Worm (Caenorhabditis elegans) whole organism, early embryonic: ENCODE results near the gene C04E7.5.

Experiments used
- B0310.2 ChIP-seq: sonication (generic microtip); optimal IDR thresholded peaks from 2 replicates; lab custom pipeline; 2016; ENCODE audit warnings: mild to moderate bottlenecking, missing genetic modification characterization, missing compliant biosample characterization
- aly-1 ChIP-seq: sonication (generic microtip); optimal IDR thresholded peaks from 2 replicates; lab custom pipeline; 2016; ENCODE audit warnings: missing genetic modification characterization, missing compliant biosample characterization
- ama-1 ChIP-seq: fragments of 150-350 bp; optimal IDR thresholded peaks from 2 replicates; lab custom pipeline; 2014
- ceh-13 ChIP-seq: fragments of 200-800 bp; sonication (Bioruptor generic); optimal IDR thresholded peaks from 2 replicates; lab custom pipeline; 2018; ENCODE audit warnings: mild to moderate bottlenecking, missing genetic modification characterization, missing compliant biosample characterization
- ceh-36 ChIP-seq: sonication (generic microtip); optimal IDR thresholded peaks from 2 replicates; lab custom pipeline; 2016; ENCODE audit warnings: missing genetic modification characterization, inconsistent platforms, missing compliant biosample characterization
- ets-7 ChIP-seq: sonication (generic microtip); optimal IDR thresholded peaks from 2 replicates; lab custom pipeline; 2016; ENCODE audit warnings: missing genotype, missing genetic modification characterization, missing compliant biosample characterization
- flt-1 ChIP-seq: fragments of 200-800 bp; sonication (Bioruptor generic); IDR thresholded peaks from 2 replicates; pipeline ENCODE4 v1.3.6; 2022; ENCODE audit warnings: missing genetic modification characterization, missing compliant biosample characterization
- hmbx-1 ChIP-seq: sonication (generic microtip); optimal IDR thresholded peaks from 2 replicates; lab custom pipeline; 2016; ENCODE audit warnings: mild to moderate bottlenecking, missing genetic modification characterization, missing compliant biosample characterization
- hmg-4 ChIP-seq: fragments of 200-800 bp; sonication (Bioruptor generic); optimal IDR thresholded peaks from 2 replicates; lab custom pipeline; 2018; ENCODE audit warnings: mild to moderate bottlenecking, missing genetic modification characterization, missing compliant biosample characterization
- hnd-1 ChIP-seq: sonication (generic microtip); optimal IDR thresholded peaks from 2 replicates; lab custom pipeline; 2016; ENCODE audit warnings: missing genetic modification characterization, missing compliant biosample characterization
- scrt-1 ChIP-seq: fragments of 200-800 bp; sonication (Bioruptor generic); IDR thresholded peaks from 2 replicates; pipeline ENCODE4 v1.3.6; 2022; ENCODE audit warnings: missing genetic modification characterization, missing compliant biosample characterization
- sea-1 ChIP-seq: fragments of 200-800 bp; sonication (Bioruptor generic); conservative IDR thresholded peaks from 2 replicates; pipeline ENCODE4 v1.3.6; 2022; ENCODE audit warnings: missing genetic modification characterization, missing compliant biosample characterization
- tbx-11 ChIP-seq: fragments of 200-800 bp; sonication (Bioruptor generic); IDR thresholded peaks from 2 replicates; pipeline ENCODE4 v1.3.6; 2022; ENCODE audit warnings: missing genetic modification characterization, missing compliant biosample characterization
- tra-4 ChIP-seq: sonication (generic microtip); optimal IDR thresholded peaks from 2 replicates; lab custom pipeline; 2017; ENCODE audit warnings: missing genetic modification characterization, missing compliant biosample characterization

- TF ChIP-seq flt-1 (GFP tag; lab: Robert Waterston, UW): no peak
- no peak for TF ChIP-seq hnd-1 (tag; lab: Kevin White, UChicago)
- TF ChIP-seq ama-1 (lab: Kevin White, UChicago): no peak
- TF ChIP-seq aly-1 (tag; lab: Kevin White, UChicago): no peak
- no peak for TF ChIP-seq ets-7 (tag; lab: Kevin White, UChicago)
- TF ChIP-seq B0310.2 (tag; lab: Kevin White, UChicago): no peak
- TF ChIP-seq ceh-36 (tag; lab: Kevin White, UChicago): no peak
- no peak for TF ChIP-seq tbx-11 (GFP tag; lab: Robert Waterston, UW)
- no peak for TF ChIP-seq ceh-13 (GFP tag; lab: Kevin White, UChicago)
- TF ChIP-seq tra-4 (tag; lab: Kevin White, UChicago): no peak
- no peak for TF ChIP-seq scrt-1
- no peak for TF ChIP-seq sea-1 (GFP tag; lab: Robert Waterston, UW)
- TF ChIP-seq hmg-4 (GFP tag; lab: Kevin White, UChicago): no peak
- TF ChIP-seq hmbx-1 (tag; lab: Kevin White, UChicago): no peak
These were observed 12.4 kb upstream of the C04E7.5 start for ce11 chrX:348141-348540.
